Fruit fly (Drosophila melanogaster): ENCODE measurements around the gene Ufl1.

Gene Ufl1

DNA sequence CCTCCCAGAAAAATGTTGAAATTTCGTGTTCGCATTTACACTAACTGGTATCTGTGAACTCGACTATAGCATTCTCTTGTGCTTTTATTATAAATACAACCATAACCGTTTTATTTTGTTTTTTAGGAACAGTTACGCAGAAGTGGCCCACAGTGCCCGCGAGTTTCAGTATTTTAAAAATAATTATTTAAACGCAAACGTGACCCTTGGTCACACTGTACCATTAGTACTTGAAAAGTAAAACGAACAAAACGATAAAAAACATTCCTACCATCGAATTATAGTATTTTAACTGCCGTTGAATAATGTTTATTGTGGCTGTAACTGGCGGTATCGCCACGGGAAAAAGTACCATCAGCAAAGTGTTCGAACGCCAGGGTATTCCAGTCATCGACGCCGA, 7.7 kb upstream of the Ufl1 start, which contains the start of gene Dpck (continued):
- TF ChIP-seq acj6 (GFP tag; optimal IDR thresholded peaks at IDR 0.05) (peak; percentile 47), CG8119 (GFP tag; IDR thresholded peaks at IDR 0.05) (peak; percentile 63; the same call in 2 of the 3 replicates), CG32006 (GFP tag; optimal IDR thresholded peaks at IDR 0.05) (peak; percentile 25), CG8319 (GFP tag; optimal IDR thresholded peaks at IDR 0.05) (no peak), CG3032 (tag; optimal IDR thresholded peaks at IDR 0.05) (peak; percentile 35), CG6808 (GFP tag; optimal IDR thresholded peaks at IDR 0.05) (peak; percentile 33), Eip93F (GFP tag; optimal IDR thresholded peaks at IDR 0.05) (no peak), net (GFP tag; optimal IDR thresholded peaks at IDR 0.05) (peak; percentile 58), CG11902 (GFP tag; optimal IDR thresholded peaks at IDR 0.05) (peak; percentile 3), lz (GFP tag; optimal IDR thresholded peaks at IDR 0.05) (no peak), achi (GFP tag; optimal IDR thresholded peaks at IDR 0.05) (no peak), CG31627 (GFP tag; optimal IDR thresholded peaks at IDR 0.05) (peak; percentile 45), ss (GFP tag; optimal IDR thresholded peaks at IDR 0.05) (peak; percentile 29 to 50), eg (GFP tag; IDR thresholded peaks at IDR 0.05) (peak; percentile 63), Ets96B (tag; optimal IDR thresholded peaks at IDR 0.05) (peak; percentile 47), Sox102F (GFP tag; optimal IDR thresholded peaks at IDR 0.05) (peak; percentile 52), CG6792 (GFP tag; optimal IDR thresholded peaks at IDR 0.05) (peak; percentile 27), Gug (GFP tag; IDR thresholded peaks at IDR 0.05) (no peak), Blimp-1 (GFP tag; optimal IDR thresholded peaks at IDR 0.05) (no peak), Hr4 (GFP tag; optimal IDR thresholded peaks at IDR 0.05) (peak; percentile 56), Lpt (GFP tag; optimal IDR thresholded peaks at IDR 0.05) (no peak), Sox15 (GFP tag; optimal IDR thresholded peaks at IDR 0.05) (no peak), Sox14 (GFP tag; optimal IDR thresholded peaks at IDR 0.05) (peak; percentile 58), CG7368 (GFP tag; optimal IDR thresholded peaks at IDR 0.05) (no peak), CG11762 (GFP tag; optimal IDR thresholded peaks at IDR 0.05; ENCODE audit: insufficient read depth) (no peak), Eip75B (GFP tag; optimal IDR thresholded peaks at IDR 0.05) (peak; percentile 42), CG9139 (GFP tag; optimal IDR thresholded peaks at IDR 0.05) (peak; percentile 62), CG11294 (GFP tag; IDR thresholded peaks at IDR 0.05) (no peak), fkh (GFP tag; optimal IDR thresholded peaks at IDR 0.05) (no peak)

DNA sequence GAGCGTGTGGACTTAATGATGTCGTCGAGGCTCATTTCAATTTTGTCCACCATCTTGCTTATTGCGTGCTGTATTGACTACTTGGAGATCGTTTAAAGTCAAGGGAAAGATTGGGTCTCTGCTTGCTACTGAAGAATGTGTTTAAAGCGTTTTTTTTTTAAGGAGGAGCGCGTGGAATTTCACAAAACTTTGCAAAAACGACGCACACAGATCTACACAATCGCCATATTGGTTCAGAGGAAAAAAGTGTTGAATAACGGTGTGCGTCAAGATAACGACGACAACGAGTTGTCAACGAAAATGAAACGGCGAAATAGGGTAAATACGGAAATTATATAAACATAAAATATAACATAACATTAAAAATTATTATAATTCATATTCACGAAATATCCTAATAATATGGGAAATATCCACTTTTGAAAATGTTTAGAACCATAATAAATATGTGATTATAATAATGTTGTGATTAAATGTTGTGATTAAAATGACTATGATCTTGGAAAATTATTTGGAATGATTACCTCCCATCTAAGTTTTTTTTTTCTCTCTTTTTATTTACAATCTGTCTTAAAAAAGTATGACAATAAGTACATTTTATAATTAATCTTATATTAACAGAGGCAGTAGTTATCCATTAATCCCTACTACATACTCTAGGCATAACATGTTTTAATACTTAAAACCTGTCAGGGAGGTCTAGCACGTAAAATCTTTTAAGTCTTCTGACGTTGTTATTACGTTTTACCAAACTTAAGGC, 6.1 kb upstream of the Ufl1 start, which contains the start of gene Ref1:
TSS of gene Ref1 (minus strand) at position 231 of the 760 bp plus-strand sequence.
- TF ChIP-seq CG3919 (GFP tag; optimal IDR thresholded peaks at IDR 0.05) = no peak
- no peak for TF ChIP-seq CG16779 (tag; optimal IDR thresholded peaks at IDR 0.05)
- no peak for TF ChIP-seq CG10631 (GFP tag; optimal IDR thresholded peaks at IDR 0.05)
- TF ChIP-seq pdm3 (GFP tag; optimal IDR thresholded peaks at IDR 0.05) = no peak
- TF ChIP-seq Eip78C (GFP tag) = peak; percentile 15
- no peak for TF ChIP-seq CG6854 (GFP tag; optimal IDR thresholded peaks at IDR 0.05)

DNA sequence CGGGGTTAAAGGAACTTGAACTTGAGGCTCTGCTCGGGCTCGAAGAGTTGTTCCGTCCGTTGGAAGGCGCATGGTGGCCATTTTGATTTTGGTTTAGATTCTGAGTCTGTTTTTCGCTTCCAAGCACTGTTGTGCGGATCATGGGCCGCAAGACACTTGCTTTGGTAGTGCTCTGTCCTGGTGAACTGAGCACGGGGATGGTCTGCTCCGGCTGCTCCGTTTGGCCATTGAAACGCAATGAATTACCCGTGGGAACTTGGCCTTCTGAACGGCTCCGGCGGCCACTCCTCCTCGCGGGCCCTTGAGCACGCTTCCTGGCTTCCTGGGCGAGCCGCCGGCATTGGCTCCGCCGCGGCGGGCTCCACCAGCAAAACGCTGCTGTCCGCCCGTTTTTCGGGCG, 5.5 kb upstream of the Ufl1 start:
- TF ChIP-seq Sox15 (GFP tag; optimal IDR thresholded peaks at IDR 0.05) (no peak), dsx (GFP tag; optimal IDR thresholded peaks at IDR 0.05; ENCODE audit: poor library complexity, severe bottlenecking) (no peak), CG6163 (GFP tag; IDR thresholded peaks at IDR 0.05) (0 out of 3 replicates have a peak, but pooled peaks have one; percentile 15), Eip78C (GFP tag) (peak; percentile 29), fd59A (GFP tag; optimal IDR thresholded peaks at IDR 0.05) (no peak)

Data from whole organism, prepupa.